Fruit fly (Drosophila melanogaster): ENCODE measurements around the gene ttk.

ttk gene

dm6 chr3R:31696664-31697063, 17.0 kb upstream of the ttk start:
- no peak for TF ChIP-seq CG1620 (GFP tag; optimal IDR thresholded peaks at IDR 0.05)

dm6 chr3R:31697606-31698005, 16.1 kb upstream of the ttk start:
- TF ChIP-seq pad (GFP tag; optimal IDR thresholded peaks at IDR 0.05) (no peak), ovo (GFP tag; optimal IDR thresholded peaks at IDR 0.05) (no peak), CG1620 (GFP tag; optimal IDR thresholded peaks at IDR 0.05) (no peak), Crg-1 (GFP tag; optimal IDR thresholded peaks at IDR 0.05) (no peak), tj (GFP tag; optimal IDR thresholded peaks at IDR 0.05) (no peak), CG33017 (tag; optimal IDR thresholded peaks at IDR 0.05) (no peak), Mnt (GFP tag; optimal IDR thresholded peaks at IDR 0.05) (no peak), cnc (optimal IDR thresholded peaks at IDR 0.05) (no peak)

- TF ChIP-seq toe (GFP tag; optimal IDR thresholded peaks at IDR 0.05): no peak
- no peak for TF ChIP-seq CG7101 (tag; optimal IDR thresholded peaks at IDR 0.05)
- TF ChIP-seq Hr96 (GFP tag; optimal IDR thresholded peaks at IDR 0.05): no peak
- TF ChIP-seq CG5204 (GFP tag; optimal IDR thresholded peaks at IDR 0.05): no peak
- no peak for TF ChIP-seq cnc (optimal IDR thresholded peaks at IDR 0.05)
- TF ChIP-seq bab1 (GFP tag; optimal IDR thresholded peaks at IDR 0.05): no peak
- no peak for TF ChIP-seq CG33017 (tag; optimal IDR thresholded peaks at IDR 0.05)
- no peak for TF ChIP-seq pad (GFP tag; optimal IDR thresholded peaks at IDR 0.05)
- TF ChIP-seq Mnt (GFP tag; optimal IDR thresholded peaks at IDR 0.05): no peak
- TF ChIP-seq cic (GFP tag; optimal IDR thresholded peaks at IDR 0.05): no peak
- TF ChIP-seq Crg-1 (GFP tag; optimal IDR thresholded peaks at IDR 0.05): no peak
- TF ChIP-seq CG11617 (GFP tag; optimal IDR thresholded peaks at IDR 0.05): no peak
- TF ChIP-seq ovo (GFP tag; optimal IDR thresholded peaks at IDR 0.05): no peak
- no peak for TF ChIP-seq CG14711 (tag; optimal IDR thresholded peaks at IDR 0.05)
- TF ChIP-seq kay (GFP tag; ENCODE audit: borderline replicate concordance): no peak
- TF ChIP-seq CG12768 (GFP tag; optimal IDR thresholded peaks at IDR 0.05): no peak
- TF ChIP-seq CG7045 (GFP tag; optimal IDR thresholded peaks at IDR 0.05): no peak
- no peak for TF ChIP-seq tj (GFP tag; optimal IDR thresholded peaks at IDR 0.05)
These were observed 15.4 kb upstream of the ttk start for dm6 chr3R:31698143-31698776.

- no peak for TF ChIP-seq CG33017 (tag; optimal IDR thresholded peaks at IDR 0.05)
- no peak for TF ChIP-seq bab1 (GFP tag; optimal IDR thresholded peaks at IDR 0.05)
- no peak for TF ChIP-seq CG12768 (GFP tag; optimal IDR thresholded peaks at IDR 0.05)
- TF ChIP-seq CG14711 (tag; optimal IDR thresholded peaks at IDR 0.05): no peak
- no peak for TF ChIP-seq pad (GFP tag; optimal IDR thresholded peaks at IDR 0.05)
- no peak for TF ChIP-seq CG5204 (GFP tag; optimal IDR thresholded peaks at IDR 0.05)
- TF ChIP-seq cnc (optimal IDR thresholded peaks at IDR 0.05): no peak
- no peak for TF ChIP-seq cic (GFP tag; optimal IDR thresholded peaks at IDR 0.05)
- TF ChIP-seq ovo (GFP tag; optimal IDR thresholded peaks at IDR 0.05): no peak
- no peak for TF ChIP-seq CG11617 (GFP tag; optimal IDR thresholded peaks at IDR 0.05)
These were observed 13.5 kb upstream of the ttk start for dm6 chr3R:31700212-31700611.

- TF ChIP-seq cic (GFP tag; optimal IDR thresholded peaks at IDR 0.05) (no peak), Crg-1 (GFP tag; optimal IDR thresholded peaks at IDR 0.05) (no peak), bab1 (GFP tag; optimal IDR thresholded peaks at IDR 0.05) (no peak), CG11617 (GFP tag; optimal IDR thresholded peaks at IDR 0.05) (no peak)
These were observed 11.7 kb upstream of the ttk start for dm6 chr3R:31701934-31702333.

dm6 chr3R:31703370-31703769, 10.3 kb upstream of the ttk start:
- TF ChIP-seq cic (GFP tag; optimal IDR thresholded peaks at IDR 0.05) (no peak), CG7045 (GFP tag; optimal IDR thresholded peaks at IDR 0.05) (no peak)

- TF ChIP-seq CG14711 (tag; optimal IDR thresholded peaks at IDR 0.05) (no peak), CG5204 (GFP tag; optimal IDR thresholded peaks at IDR 0.05) (no peak), CG1620 (GFP tag; optimal IDR thresholded peaks at IDR 0.05) (no peak), cnc (optimal IDR thresholded peaks at IDR 0.05) (no peak), bab1 (GFP tag; optimal IDR thresholded peaks at IDR 0.05) (no peak), ovo (GFP tag; optimal IDR thresholded peaks at IDR 0.05) (no peak), CG7045 (GFP tag; optimal IDR thresholded peaks at IDR 0.05) (no peak), Mnt (GFP tag; optimal IDR thresholded peaks at IDR 0.05) (no peak), Crg-1 (GFP tag; optimal IDR thresholded peaks at IDR 0.05) (no peak), pad (GFP tag; optimal IDR thresholded peaks at IDR 0.05) (no peak), CG33017 (tag; optimal IDR thresholded peaks at IDR 0.05) (no peak), tj (GFP tag; optimal IDR thresholded peaks at IDR 0.05) (no peak), CG11617 (GFP tag; optimal IDR thresholded peaks at IDR 0.05) (no peak), Clk (GFP tag; optimal IDR thresholded peaks at IDR 0.05) (no peak), cic (GFP tag; optimal IDR thresholded peaks at IDR 0.05) (no peak), Hr96 (GFP tag; optimal IDR thresholded peaks at IDR 0.05) (no peak), toe (GFP tag; optimal IDR thresholded peaks at IDR 0.05) (no peak), CG12768 (GFP tag; optimal IDR thresholded peaks at IDR 0.05) (no peak)
These were observed 9.0 kb upstream of the ttk start for dm6 chr3R:31704524-31705215.
